Fruit fly (Drosophila melanogaster): Measurements from ENCODE around the gene Zw10.

The Zw10 gene

dm6 chrX:2603851-2604505, at the start of gene Zw10, which contains the start of gene Klp3A:
TSS of gene Zw10 (plus strand) at chrX:2604197.
TSS of gene Klp3A (minus strand) at chrX:2604052.
- TF ChIP-seq psq (optimal IDR thresholded peaks at IDR 0.05) (no peak), h (optimal IDR thresholded peaks at IDR 0.05) (no peak), Myc (optimal IDR thresholded peaks at IDR 0.05) (no peak), insv (optimal IDR thresholded peaks at IDR 0.05) (no peak), Sin3A (optimal IDR thresholded peaks at IDR 0.05) (no peak), ttk (optimal IDR thresholded peaks at IDR 0.05) (no peak)

- TF ChIP-seq insv (optimal IDR thresholded peaks at IDR 0.05) (no peak), h (optimal IDR thresholded peaks at IDR 0.05) (no peak), Sin3A (optimal IDR thresholded peaks at IDR 0.05) (no peak)
Measured at dm6 chrX:2580319-2581008, 23.5 kb upstream of the Zw10 start, which contains the start of the genes Vha36-3 and AANATL7. TSS of gene Vha36-3 (minus strand) at chrX:2580560. TSS of gene AANATL7 (plus strand) at chrX:2580958.

DNA sequence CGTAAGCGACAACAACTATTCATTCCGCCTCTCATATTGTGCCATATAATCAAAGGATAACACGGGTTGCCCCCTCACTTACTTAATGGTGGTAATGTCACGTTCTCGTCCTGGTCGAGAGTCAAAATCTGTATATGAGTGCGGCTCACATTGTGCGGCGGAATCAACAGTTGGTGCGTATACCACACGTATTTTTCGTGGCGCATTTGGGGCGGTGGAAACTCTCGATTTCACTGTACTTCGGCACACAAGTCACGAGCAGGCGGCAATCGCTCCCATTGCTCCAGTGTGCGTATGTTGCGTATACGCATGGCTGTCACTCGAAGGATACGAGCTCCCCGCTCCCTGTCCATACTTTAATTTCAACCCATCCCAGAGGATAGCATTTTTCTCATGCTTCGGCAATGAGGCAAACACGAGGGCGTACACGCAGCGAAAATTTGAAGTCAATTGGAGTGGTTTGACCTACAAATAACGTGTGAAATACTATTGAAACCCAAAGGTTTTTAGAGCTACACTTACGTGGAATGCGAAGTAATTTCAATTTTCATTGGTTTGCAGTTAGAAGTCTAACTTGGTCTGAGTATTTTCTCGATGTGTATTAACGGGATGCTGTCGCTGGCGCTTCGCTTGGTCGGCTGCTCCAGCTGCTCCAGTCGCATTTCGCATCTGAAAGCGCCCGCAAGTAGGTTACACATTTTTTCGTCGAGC, 22.0 kb upstream of the Zw10 start:
- no peak for TF ChIP-seq ttk (optimal IDR thresholded peaks at IDR 0.05)
- TF ChIP-seq h (optimal IDR thresholded peaks at IDR 0.05), result no peak
- no peak for TF ChIP-seq Myc (optimal IDR thresholded peaks at IDR 0.05)
- no peak for TF ChIP-seq Sin3A (optimal IDR thresholded peaks at IDR 0.05)
- TF ChIP-seq psq (optimal IDR thresholded peaks at IDR 0.05), result no peak
- no peak for TF ChIP-seq insv (optimal IDR thresholded peaks at IDR 0.05)

dm6 chrX:2585055-2585715, 18.8 kb upstream of the Zw10 start, which contains the start of gene CG13760:
TSS of gene CG13760 (minus strand) at chrX:2585699.
- TF ChIP-seq insv (optimal IDR thresholded peaks at IDR 0.05), result no peak
- TF ChIP-seq Myc (optimal IDR thresholded peaks at IDR 0.05), result no peak
- TF ChIP-seq h (optimal IDR thresholded peaks at IDR 0.05), result no peak
- TF ChIP-seq ttk (optimal IDR thresholded peaks at IDR 0.05), result no peak
- no peak for TF ChIP-seq Sin3A (optimal IDR thresholded peaks at IDR 0.05)
- TF ChIP-seq psq (optimal IDR thresholded peaks at IDR 0.05), result no peak

- TF ChIP-seq h (optimal IDR thresholded peaks at IDR 0.05) (no peak), ttk (optimal IDR thresholded peaks at IDR 0.05) (no peak), insv (optimal IDR thresholded peaks at IDR 0.05) (no peak), Sin3A (optimal IDR thresholded peaks at IDR 0.05) (no peak)
Measured at dm6 chrX:2585716-2586082, 18.3 kb upstream of the Zw10 start, which contains the start of gene wds. TSS of gene wds (plus strand) at chrX:2585980.

dm6 chrX:2588415-2589411, 15.3 kb upstream of the Zw10 start, which contains the start of gene egh:
TSS of gene egh (plus strand) at chrX:2588503.
- TF ChIP-seq insv (optimal IDR thresholded peaks at IDR 0.05) (no peak), psq (optimal IDR thresholded peaks at IDR 0.05) (no peak), Sin3A (optimal IDR thresholded peaks at IDR 0.05) (no peak), ttk (optimal IDR thresholded peaks at IDR 0.05) (no peak), h (optimal IDR thresholded peaks at IDR 0.05) (no peak), Myc (optimal IDR thresholded peaks at IDR 0.05) (no peak)

- TF ChIP-seq Myc (optimal IDR thresholded peaks at IDR 0.05), result no peak
- TF ChIP-seq ttk (optimal IDR thresholded peaks at IDR 0.05), result no peak
- TF ChIP-seq h (optimal IDR thresholded peaks at IDR 0.05), result no peak
- no peak for TF ChIP-seq psq (optimal IDR thresholded peaks at IDR 0.05)
- TF ChIP-seq Sin3A (optimal IDR thresholded peaks at IDR 0.05), result no peak
- TF ChIP-seq insv (optimal IDR thresholded peaks at IDR 0.05), result no peak
Measured at dm6 chrX:2589446-2590038, 14.5 kb upstream of the Zw10 start.

- no peak for TF ChIP-seq h (optimal IDR thresholded peaks at IDR 0.05)
- TF ChIP-seq insv (optimal IDR thresholded peaks at IDR 0.05), result no peak
- TF ChIP-seq ttk (optimal IDR thresholded peaks at IDR 0.05), result no peak
- TF ChIP-seq Myc (optimal IDR thresholded peaks at IDR 0.05), result no peak
- no peak for TF ChIP-seq psq (optimal IDR thresholded peaks at IDR 0.05)
- TF ChIP-seq Sin3A (optimal IDR thresholded peaks at IDR 0.05), result no peak
Measured at dm6 chrX:2590607-2591006, 13.4 kb upstream of the Zw10 start.

- TF ChIP-seq psq (optimal IDR thresholded peaks at IDR 0.05) (no peak), h (optimal IDR thresholded peaks at IDR 0.05) (no peak), Sin3A (optimal IDR thresholded peaks at IDR 0.05) (no peak), insv (optimal IDR thresholded peaks at IDR 0.05) (no peak), Myc (optimal IDR thresholded peaks at IDR 0.05) (no peak), ttk (optimal IDR thresholded peaks at IDR 0.05) (no peak)
Measured at dm6 chrX:2591315-2591999, 12.5 kb upstream of the Zw10 start.

- TF ChIP-seq Myc (optimal IDR thresholded peaks at IDR 0.05), result no peak
- TF ChIP-seq ttk (optimal IDR thresholded peaks at IDR 0.05), result no peak
- TF ChIP-seq Sin3A (optimal IDR thresholded peaks at IDR 0.05), result no peak
- no peak for TF ChIP-seq psq (optimal IDR thresholded peaks at IDR 0.05)
- no peak for TF ChIP-seq h (optimal IDR thresholded peaks at IDR 0.05)
- no peak for TF ChIP-seq insv (optimal IDR thresholded peaks at IDR 0.05)
Measured at dm6 chrX:2592243-2592642, 11.8 kb upstream of the Zw10 start.

All from Kc167 (cell line).